Worm (Caenorhabditis elegans): ENCODE data around the gene phat-8.

Gene phat-8

DNA sequence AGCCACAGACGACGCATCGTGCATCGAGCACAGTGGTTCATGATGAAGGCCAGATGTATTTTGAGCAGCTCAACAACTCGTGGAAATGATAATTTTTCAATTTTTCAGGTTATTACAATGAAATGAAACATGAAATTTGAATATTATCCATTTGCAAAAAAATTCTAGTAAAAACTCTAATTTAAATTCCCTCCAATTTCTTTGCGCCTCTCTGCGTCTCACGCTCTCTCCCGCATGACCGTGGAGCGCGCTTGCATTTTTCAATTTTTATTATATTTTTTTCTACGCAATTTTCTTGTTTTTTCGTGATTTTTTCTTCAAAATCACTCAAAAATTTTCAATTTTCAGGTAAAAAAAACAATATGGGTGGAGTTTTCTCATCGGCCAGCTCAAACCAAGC is 12.2 kb upstream of the phat-8 start, which contains the start of gene tag-281:
TSS of gene tag-281 (plus strand) at position 340 of the 400 bp plus-strand sequence.
- TF ChIP-seq unc-62 (GFP tag; optimal IDR thresholded peaks at IDR 0.05) = no peak

ce11 chrII:12460602-12461453 is 10.8 kb upstream of the phat-8 start, which contains the start of gene tag-280:
tag-280 (plus strand) TSS chrII:12460652.
- TF ChIP-seq unc-62 (GFP tag; optimal IDR thresholded peaks at IDR 0.05) = no peak

DNA sequence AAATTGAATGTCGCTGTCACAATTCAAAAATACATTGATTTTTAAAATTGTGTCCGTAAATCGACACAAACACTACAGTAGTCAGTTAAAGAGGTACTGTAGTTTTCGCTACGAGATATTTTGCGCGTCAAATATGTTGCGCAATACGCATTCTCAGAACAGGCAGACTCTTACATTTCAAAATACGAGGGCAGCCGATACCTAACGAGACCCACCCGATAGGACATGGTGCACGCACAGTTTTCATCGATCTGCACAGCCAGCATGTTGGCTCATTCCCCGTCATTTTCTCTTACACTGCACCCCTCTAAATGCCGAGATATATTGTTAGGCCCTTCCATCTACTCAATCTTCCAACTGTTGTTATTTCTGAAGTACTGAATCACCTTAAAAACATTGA is 9.4 kb upstream of the phat-8 start, which contains the start of gene F15A4.2:
TSS of gene F15A4.2 (plus strand) at position 301 of the 400 bp plus-strand sequence.
- TF ChIP-seq unc-62 (GFP tag; optimal IDR thresholded peaks at IDR 0.05) = no peak

DNA sequence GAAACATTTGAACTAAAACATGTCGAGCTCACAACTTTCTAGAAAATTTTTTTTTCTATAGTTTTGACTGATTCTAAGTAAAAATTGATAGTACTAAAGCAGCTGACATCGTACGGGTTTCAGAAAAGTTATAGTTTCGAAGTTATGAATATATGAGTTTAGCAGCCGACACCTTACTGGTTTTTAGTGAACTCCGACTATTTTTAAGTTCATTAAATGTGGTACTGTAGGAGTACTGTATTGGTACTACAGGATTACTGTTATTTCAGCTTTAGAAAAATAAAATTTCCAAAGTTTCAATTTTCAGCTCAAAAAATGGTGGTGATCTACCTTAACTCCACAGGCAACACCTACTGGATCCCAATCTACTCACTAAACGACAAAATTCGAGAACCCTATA is 6.0 kb upstream of the phat-8 start, which contains the start of gene sre-37:
TSS of gene sre-37 (plus strand) at position 301 of the 400 bp plus-strand sequence.
- TF ChIP-seq unc-62 (GFP tag; optimal IDR thresholded peaks at IDR 0.05) = no peak

ce11 chrII:12467047-12467446 is 4.6 kb upstream of the phat-8 start, which contains the start of gene srg-16:
srg-16 (plus strand) TSS chrII:12467133.
- no peak for TF ChIP-seq unc-62 (GFP tag; optimal IDR thresholded peaks at IDR 0.05)

DNA sequence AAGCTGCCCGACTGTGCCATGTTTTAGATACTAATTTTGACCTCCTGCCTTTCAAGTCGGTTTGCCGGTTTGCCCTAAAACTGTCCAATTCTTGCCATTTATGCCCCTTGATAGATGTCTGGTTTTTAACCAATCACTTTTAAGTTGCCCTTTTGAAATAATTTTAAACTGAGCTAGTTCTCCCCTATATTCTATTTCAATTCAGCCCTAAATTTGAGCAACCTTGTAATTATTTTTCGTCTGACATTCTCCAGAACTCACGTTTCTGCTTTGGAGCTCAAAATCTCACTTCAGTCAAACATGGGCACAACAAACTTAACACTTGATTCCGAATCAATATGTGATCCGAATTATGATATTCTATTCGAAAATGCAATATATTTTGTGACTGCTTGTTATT is 1.8 kb downstream of the phat-8 start, which contains the start of gene srg-17:
TSS of gene srg-17 (plus strand) at position 301 of the 400 bp plus-strand sequence.
- no peak for TF ChIP-seq unc-62 (GFP tag; optimal IDR thresholded peaks at IDR 0.05)

- TF ChIP-seq unc-62 (GFP tag; optimal IDR thresholded peaks at IDR 0.05) = no peak
Measured at ce11 chrII:12480811-12481210, 9.2 kb downstream of the phat-8 start, which contains the start of gene arrd-9. arrd-9 (minus strand) TSS chrII:12480911.

ce11 chrII:12481645-12482044 is 10.0 kb downstream of the phat-8 start:
- no peak for TF ChIP-seq unc-62 (GFP tag; optimal IDR thresholded peaks at IDR 0.05)

DNA sequence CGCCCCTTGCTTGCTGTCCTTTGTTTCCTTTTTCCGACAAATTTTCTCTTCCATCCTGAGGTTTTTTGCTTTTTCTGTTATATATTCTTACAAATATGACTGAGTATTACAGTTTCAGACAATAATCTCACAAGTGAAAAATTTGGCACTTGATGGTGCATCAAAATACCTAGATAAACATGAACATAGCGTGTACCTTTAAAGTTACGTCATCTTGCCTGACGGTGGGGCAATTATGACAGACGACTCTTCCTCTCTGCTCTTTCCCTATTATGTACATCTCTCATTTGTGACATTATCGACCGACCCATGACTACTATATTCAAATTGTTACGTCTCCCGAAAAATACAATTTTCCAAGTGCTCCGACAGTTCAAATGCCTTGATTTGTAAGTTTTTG is 11.0 kb downstream of the phat-8 start, which contains the start of gene fbxb-102:
TSS of gene fbxb-102 (plus strand) at position 301 of the 400 bp plus-strand sequence.
- no peak for TF ChIP-seq unc-62 (GFP tag; optimal IDR thresholded peaks at IDR 0.05)

ce11 chrII:12485060-12485459 is 13.5 kb downstream of the phat-8 start, which contains the start of gene F15A4.10:
F15A4.10 (minus strand) TSS chrII:12485160.
- no peak for TF ChIP-seq unc-62 (GFP tag; optimal IDR thresholded peaks at IDR 0.05)

DNA sequence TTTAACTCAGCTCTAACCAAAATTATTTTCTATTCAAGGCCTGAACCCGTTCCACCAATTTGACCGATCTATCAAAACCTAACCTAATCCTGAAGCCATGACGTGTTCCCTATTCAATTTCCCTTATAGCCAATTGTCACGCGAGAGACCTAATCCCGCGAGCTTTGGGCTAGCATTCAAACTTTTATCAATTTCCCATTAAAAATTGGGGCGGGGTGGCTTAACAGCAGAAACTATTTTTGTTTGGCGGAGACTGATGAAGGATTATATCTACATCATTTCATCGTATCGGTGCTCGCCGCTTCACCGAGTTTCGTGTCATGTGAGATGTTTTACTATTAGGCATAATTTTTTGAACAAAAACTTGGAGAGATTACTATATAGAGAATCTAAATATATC is 17.2 kb downstream of the phat-8 start:
- no peak for TF ChIP-seq unc-62 (GFP tag; optimal IDR thresholded peaks at IDR 0.05)

DNA sequence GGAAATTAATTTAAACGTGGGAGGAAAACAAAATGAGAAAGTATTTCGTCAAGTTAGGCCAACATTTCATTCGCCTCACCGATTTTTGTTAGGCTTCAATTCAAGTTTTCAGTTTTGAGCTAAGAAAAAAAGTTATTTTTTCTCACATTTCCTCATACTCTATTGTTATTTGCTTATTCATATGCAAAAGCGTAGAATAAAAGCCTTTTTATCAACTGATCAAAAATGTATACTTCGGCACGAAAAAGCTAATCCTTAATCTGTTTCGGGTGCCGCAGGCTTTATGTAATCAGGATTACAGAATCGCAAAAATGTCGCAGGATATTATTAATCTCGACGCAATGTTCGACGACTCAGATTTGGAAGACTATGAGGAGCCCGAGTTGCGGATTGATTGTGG is 18.3 kb downstream of the phat-8 start, which contains the start of gene T21B4.15:
TSS of gene T21B4.15 (plus strand) at position 301 of the 400 bp plus-strand sequence.
- TF ChIP-seq unc-62 (GFP tag; optimal IDR thresholded peaks at IDR 0.05) = no peak

DNA sequence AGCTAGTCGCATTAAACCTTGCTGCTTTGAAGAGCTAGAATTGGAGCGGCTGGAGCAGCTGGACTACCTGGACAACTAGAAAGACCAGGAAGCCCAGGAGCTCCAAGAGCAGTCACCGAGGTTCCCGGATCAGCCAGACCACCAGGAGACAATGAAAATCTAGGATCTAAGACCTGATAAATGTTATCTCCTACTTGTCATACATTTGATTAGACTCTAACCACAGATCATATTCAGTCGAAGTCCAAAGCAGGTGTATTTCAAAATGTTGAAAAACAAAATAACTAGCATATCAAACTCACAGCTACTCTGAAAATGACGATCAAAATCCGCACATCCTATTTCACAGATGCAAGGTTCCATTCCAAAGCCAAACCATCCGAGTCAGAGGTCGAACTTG is 20.3 kb downstream of the phat-8 start, which contains the start of gene srz-6:
TSS of gene srz-6 (plus strand) at position 301 of the 400 bp plus-strand sequence.
- TF ChIP-seq unc-62 (GFP tag; optimal IDR thresholded peaks at IDR 0.05) = no peak

DNA sequence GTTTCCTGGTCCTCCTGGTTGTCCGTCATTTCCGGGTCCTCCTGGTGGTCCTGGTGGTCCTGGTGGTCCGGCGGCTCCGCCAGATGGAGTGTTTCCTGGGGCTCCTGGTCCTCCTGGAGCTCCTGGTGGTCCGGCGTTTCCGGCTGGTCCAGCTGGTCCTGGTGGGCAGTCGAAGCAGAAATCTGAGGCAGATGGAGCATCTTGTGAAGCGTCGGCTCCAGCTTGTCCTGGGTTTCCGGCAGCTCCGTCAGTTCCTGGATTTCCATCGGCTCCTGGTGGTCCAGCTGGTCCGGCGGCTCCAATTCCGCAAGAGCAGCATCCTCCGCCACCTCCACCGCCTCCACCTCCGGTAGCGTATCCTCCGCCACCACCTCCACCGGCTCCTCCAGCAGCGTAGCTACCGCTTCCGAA is 22.5 kb downstream of the phat-8 start:
- TF ChIP-seq unc-62 (GFP tag; optimal IDR thresholded peaks at IDR 0.05) = no peak

DNA sequence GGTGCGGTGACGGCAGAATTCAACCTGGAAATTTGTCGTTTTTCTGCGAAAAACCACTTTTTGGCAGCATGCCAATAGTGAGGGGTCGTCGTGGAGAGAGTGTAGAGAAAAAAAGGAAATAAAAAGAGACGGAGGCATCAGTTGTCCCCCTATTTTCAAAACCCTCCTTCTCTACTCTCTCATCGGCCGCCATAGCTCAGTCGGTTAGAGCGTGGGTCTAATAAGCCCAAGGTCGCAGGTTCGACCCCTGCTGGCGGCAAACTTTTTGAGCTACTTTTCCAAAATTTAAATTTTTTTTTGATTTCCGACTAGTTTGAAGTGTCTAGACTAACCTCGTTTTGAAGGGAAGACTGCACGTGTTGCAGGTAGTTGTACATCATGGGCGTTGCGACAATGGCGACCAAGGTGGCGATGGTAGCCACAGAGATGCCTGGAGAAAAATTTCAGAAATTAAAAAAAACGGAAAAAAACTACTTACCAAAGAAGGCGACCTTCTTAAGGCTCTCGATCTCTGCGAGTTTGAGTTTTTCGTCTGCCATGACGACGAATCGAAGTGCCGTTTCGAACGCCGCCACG is 23.0 kb downstream of the phat-8 start, which contains the start of gene col-85:
TSS of gene col-85 (minus strand) at position 540 of the 576 bp plus-strand sequence.
- no peak for TF ChIP-seq unc-62 (GFP tag; optimal IDR thresholded peaks at IDR 0.05)

- TF ChIP-seq unc-62 (GFP tag; optimal IDR thresholded peaks at IDR 0.05) = no peak
Measured at ce11 chrII:12496981-12497380, 25.4 kb downstream of the phat-8 start, which contains the start of gene T21B4.3. T21B4.3 (minus strand) TSS chrII:12497081.
